Worm (Caenorhabditis elegans) whole organism, L2 larva: ENCODE results near the gene ets-5.
A peak's percentile ranks its signal among the peaks of the same experiment; 100 is the strongest.

ENCODE experiments used
- ama-1 ChIP-seq: fragments of 150-350 bp; optimal IDR thresholded peaks from 2 replicates; lab custom pipeline; 2018; ENCODE audit warnings: inconsistent platforms
- lin-11 ChIP-seq: fragments of 150-350 bp; sonication (generic microtip); optimal IDR thresholded peaks from 2 replicates; lab custom pipeline; 2014; ENCODE audit warnings: missing biosample characterization, missing genetic modification characterization, inconsistent platforms, mixed read lengths
- ztf-11 ChIP-seq: sonication (generic microtip); optimal IDR thresholded peaks from 2 replicates; lab custom pipeline; 2017; ENCODE audit warnings: missing biosample characterization, missing genetic modification characterization

DNA sequence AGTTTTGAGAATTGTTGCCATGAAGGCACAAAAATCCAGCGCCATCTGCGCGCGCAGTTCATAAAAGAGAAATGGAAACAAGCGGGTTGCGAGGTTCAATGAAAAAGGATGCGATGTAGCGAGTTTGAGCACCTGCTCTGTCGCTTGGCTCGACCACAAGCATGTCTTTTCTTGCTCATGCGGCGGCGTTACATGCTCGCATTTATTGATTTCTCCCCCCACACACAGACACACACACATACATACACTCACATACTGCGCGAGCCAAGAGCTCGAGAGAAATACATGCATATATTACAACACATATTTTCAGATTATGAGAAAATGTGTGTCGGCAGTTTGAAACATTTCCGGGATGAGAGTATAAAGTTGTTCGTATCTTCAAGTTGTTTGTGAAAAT is 37.5 kb upstream of the ets-5 start:
- TF ChIP-seq ama-1 (lab: Kevin White, UChicago): no peak
- no peak for TF ChIP-seq ztf-11 (tag; lab: Kevin White, UChicago)
- TF ChIP-seq lin-11 (tag; lab: Kevin White, UChicago): peak; percentile 32
